Fruit fly (Drosophila melanogaster) whole organism, embryonic: Measurements from ENCODE around the gene Klp68D.

Experiments used
- Bgb ChIP-seq: fragments of 200-800 bp; sonication (Bioruptor generic); IDR thresholded peaks from 2 replicates; pipeline ENCODE4 v1.3.6; 2022; ENCODE audit warnings: missing biosample characterization, missing genetic modification characterization; ENCODE audit not compliant: partially characterized antibody
- CG10267 ChIP-seq: fragments of 200-800 bp; sonication (Bioruptor generic); optimal IDR thresholded peaks from 2 replicates; lab custom pipeline; 2018; ENCODE audit warnings: missing biosample characterization, mild to moderate bottlenecking, missing genetic modification characterization, moderate library complexity
- CG10462 ChIP-seq: fragments of 200-800 bp; sonication (Bioruptor generic); optimal IDR thresholded peaks from 2 replicates; lab custom pipeline; 2016; ENCODE audit warnings: missing biosample characterization, missing genetic modification characterization
- CG10959 ChIP-seq: fragments of 200-800 bp; sonication (Bioruptor generic); IDR thresholded peaks from 2 replicates; pipeline ENCODE4 v1.3.6; 2022; ENCODE audit warnings: missing biosample characterization, missing genetic modification characterization
- CG11723 ChIP-seq: fragments of 200-800 bp; sonication (Bioruptor generic); optimal IDR thresholded peaks from 2 replicates; lab custom pipeline; 2017; ENCODE audit warnings: missing biosample characterization, mild to moderate bottlenecking, missing genetic modification characterization
- CG12155 ChIP-seq: fragments of 200-800 bp; sonication (Bioruptor generic); optimal IDR thresholded peaks from 3 replicates; lab custom pipeline; 2016; ENCODE audit warnings: missing biosample characterization, missing genetic modification characterization
- CG12942 ChIP-seq: fragments of 200-800 bp; sonication (Bioruptor generic); optimal IDR thresholded peaks from 3 replicates; lab custom pipeline; 2016; ENCODE audit warnings: missing biosample characterization, missing genetic modification characterization
- CG13775 ChIP-seq: fragments of 200-800 bp; sonication (Bioruptor generic); optimal IDR thresholded peaks from 3 replicates; lab custom pipeline; 2017; ENCODE audit warnings: missing biosample characterization, mild to moderate bottlenecking, missing genetic modification characterization
- CG14667 ChIP-seq: fragments of 200-800 bp; sonication (Bioruptor generic); IDR thresholded peaks from 2 replicates; pipeline ENCODE4 v1.3.6; 2022; ENCODE audit warnings: missing biosample characterization, missing genetic modification characterization
- CG18764 ChIP-seq: fragments of 200-800 bp; sonication (Bioruptor generic); optimal IDR thresholded peaks from 3 replicates; lab custom pipeline; 2016; ENCODE audit warnings: missing biosample characterization, missing genetic modification characterization
- CG2120 ChIP-seq: fragments of 200-800 bp; sonication (Bioruptor generic); optimal IDR thresholded peaks from 3 replicates; lab custom pipeline; 2016; ENCODE audit warnings: missing biosample characterization, missing genetic modification characterization
- CG31365 ChIP-seq: fragments of 200-800 bp; sonication (Bioruptor generic); optimal IDR thresholded peaks from 2 replicates; lab custom pipeline; 2018; ENCODE audit warnings: missing biosample characterization, mild to moderate bottlenecking, missing genetic modification characterization
- CG32532 ChIP-seq: fragments of 200-800 bp; sonication (Bioruptor generic); IDR thresholded peaks from 2 replicates; pipeline ENCODE4 v1.3.6; 2022; ENCODE audit warnings: missing biosample characterization, missing genetic modification characterization
- CG33557 ChIP-seq: fragments of 200-800 bp; sonication (Bioruptor generic); optimal IDR thresholded peaks from 2 replicates; lab custom pipeline; 2019; ENCODE audit warnings: missing biosample characterization, mild to moderate bottlenecking, missing genetic modification characterization, moderate library complexity
- CG4424 ChIP-seq: fragments of 200-800 bp; sonication (Bioruptor generic); optimal IDR thresholded peaks from 3 replicates; lab custom pipeline; 2016; ENCODE audit warnings: missing biosample characterization, missing genetic modification characterization
- CG6689 ChIP-seq: fragments of 200-800 bp; sonication (Bioruptor generic); IDR thresholded peaks from 2 replicates; pipeline ENCODE4 v1.3.6; 2022; ENCODE audit warnings: missing biosample characterization, missing genetic modification characterization
- CG6765 ChIP-seq: fragments of 200-800 bp; sonication (Bioruptor generic); optimal IDR thresholded peaks from 3 replicates; lab custom pipeline; 2017; ENCODE audit warnings: missing biosample characterization, mild to moderate bottlenecking, missing genetic modification characterization
- CG6791 ChIP-seq: fragments of 200-800 bp; sonication (Bioruptor generic); IDR thresholded peaks from 3 replicates; pipeline ENCODE4 v1.3.6; 2022; ENCODE audit warnings: missing biosample characterization, missing genetic modification characterization; ENCODE audit not compliant: partially characterized antibody
- CG7928 ChIP-seq: fragments of 200-800 bp; sonication (Bioruptor generic); optimal IDR thresholded peaks from 2 replicates; lab custom pipeline; 2017; ENCODE audit warnings: missing biosample characterization, mild to moderate bottlenecking, missing genetic modification characterization
- CG7987 ChIP-seq: fragments of 200-800 bp; sonication (Bioruptor generic); optimal IDR thresholded peaks from 2 replicates; lab custom pipeline; 2018; ENCODE audit warnings: missing biosample characterization, mild to moderate bottlenecking, missing genetic modification characterization, moderate library complexity
- CG8089 ChIP-seq: fragments of 200-800 bp; sonication (Bioruptor generic); optimal IDR thresholded peaks from 3 replicates; lab custom pipeline; 2016; ENCODE audit warnings: missing biosample characterization, missing genetic modification characterization
- CG8281 ChIP-seq: fragments of 200-800 bp; sonication (Bioruptor generic); optimal IDR thresholded peaks from 2 replicates; lab custom pipeline; 2018; ENCODE audit warnings: missing biosample characterization, mild to moderate bottlenecking, missing genetic modification characterization, moderate library complexity
- CoRest ChIP-seq: fragments of 200-800 bp; sonication (Bioruptor generic); optimal IDR thresholded peaks from 3 replicates; lab custom pipeline; 2018; ENCODE audit warnings: missing biosample characterization, mild to moderate bottlenecking, missing genetic modification characterization, moderate library complexity
- Deaf1 ChIP-seq: fragments of 200-800 bp; optimal IDR thresholded peaks from 3 replicates; lab custom pipeline; 2019; ENCODE audit warnings: missing biosample characterization, mild to moderate bottlenecking, missing genetic modification characterization, moderate library complexity
- Dll ChIP-seq: fragments of 200-800 bp; sonication (Bioruptor generic); IDR thresholded peaks from 4 replicates; pipeline ENCODE4 v1.3.6; 2022; ENCODE audit warnings: missing biosample characterization, missing genetic modification characterization; ENCODE audit not compliant: partially characterized antibody
- Doc2 ChIP-seq: fragments of 200-800 bp; sonication (Bioruptor generic); IDR thresholded peaks from 2 replicates; pipeline ENCODE4 v1.3.6; 2022; ENCODE audit warnings: missing biosample characterization, missing genetic modification characterization
- Dref ChIP-seq: fragments of 200-800 bp; sonication (Bioruptor generic); IDR thresholded peaks from 2 replicates; pipeline ENCODE4 v1.3.6; 2022; ENCODE audit warnings: missing biosample characterization, missing genetic modification characterization
- H2.0 ChIP-seq: fragments of 200-800 bp; sonication (Bioruptor generic); IDR thresholded peaks from 2 replicates; pipeline ENCODE4 v1.3.6; 2022; ENCODE audit warnings: missing biosample characterization, missing genetic modification characterization
- Jarid2 ChIP-seq: fragments of 200-800 bp; sonication (Bioruptor generic); optimal IDR thresholded peaks from 3 replicates; lab custom pipeline; 2017; ENCODE audit warnings: mild to moderate bottlenecking, missing biosample characterization, missing genetic modification reagents, missing genetic modification characterization
- Nf-YA ChIP-seq: fragments of 200-800 bp; sonication (Bioruptor generic); IDR thresholded peaks from 2 replicates; pipeline ENCODE4 v1.3.6; 2022; ENCODE audit warnings: missing biosample characterization, missing genetic modification characterization
- Opbp ChIP-seq: fragments of 200-800 bp; sonication (Bioruptor generic); IDR thresholded peaks from 3 replicates; pipeline ENCODE4 v1.3.6; 2022; ENCODE audit warnings: missing biosample characterization, missing genetic modification characterization; ENCODE audit not compliant: partially characterized antibody
- Side ChIP-seq: fragments of 200-800 bp; sonication (Bioruptor generic); optimal IDR thresholded peaks from 2 replicates; lab custom pipeline; 2016; ENCODE audit warnings: missing biosample characterization, missing genetic modification characterization
- Tbp ChIP-seq: fragments of >200 bp; optimal IDR thresholded peaks from 2 replicates; lab custom pipeline; 2018; ENCODE audit warnings: missing biosample characterization, missing genetic modification characterization
- ash1 ChIP-seq: fragments of 200-800 bp; sonication (Bioruptor generic); optimal IDR thresholded peaks from 2 replicates; lab custom pipeline; 2018; ENCODE audit warnings: missing biosample characterization, mild to moderate bottlenecking, missing genetic modification characterization
- chn ChIP-seq: fragments of 200-800 bp; sonication (Bioruptor generic); optimal IDR thresholded peaks from 2 replicates; lab custom pipeline; 2016; ENCODE audit warnings: missing biosample characterization, missing genetic modification characterization
- crp ChIP-seq, 2 experiments: fragments of 200-800 bp; sonication (Bioruptor generic); optimal IDR thresholded peaks; 2 replicates in 1 of 2; 3 replicates in 1 of 2; lab custom pipeline; 2017; ENCODE audit warnings: missing biosample characterization in 2 of 2, missing genetic modification characterization in 2 of 2, mild to moderate bottlenecking in 1 of 2, moderate library complexity in 1 of 2
- gem ChIP-seq: fragments of 200-800 bp; sonication (Bioruptor generic); optimal IDR thresholded peaks from 2 replicates; lab custom pipeline; 2019; ENCODE audit warnings: missing biosample characterization, mild to moderate bottlenecking, missing genetic modification characterization, moderate library complexity
- gsb ChIP-seq: fragments of 200-800 bp; sonication (Bioruptor generic); IDR thresholded peaks from 2 replicates; pipeline ENCODE4 v1.3.6; 2022; ENCODE audit warnings: missing biosample characterization, missing genetic modification characterization
- inv ChIP-seq: fragments of 200-800 bp; sonication (Bioruptor generic); IDR thresholded peaks from 2 replicates; pipeline ENCODE4 v1.3.6; 2022; ENCODE audit warnings: missing biosample characterization, missing genetic modification characterization; ENCODE audit not compliant: partially characterized antibody
- klu ChIP-seq: fragments of 200-800 bp; sonication (Bioruptor generic); IDR thresholded peaks from 2 replicates; pipeline ENCODE4 v1.3.6; 2022; ENCODE audit warnings: missing biosample characterization, missing genetic modification characterization
- lbe ChIP-seq: fragments of 200-800 bp; sonication (Bioruptor generic); optimal IDR thresholded peaks from 2 replicates; lab custom pipeline; 2016; ENCODE audit warnings: missing biosample characterization, mild to moderate bottlenecking, missing genetic modification characterization
- pfk ChIP-seq: fragments of 200-800 bp; sonication (Bioruptor generic); optimal IDR thresholded peaks from 2 replicates; lab custom pipeline; 2018; ENCODE audit warnings: missing biosample characterization, mild to moderate bottlenecking, missing genetic modification characterization, moderate library complexity
- sc ChIP-seq, 3 experiments: fragments of >200 bp in 2 of 3; fragments of 200-800 bp in 1 of 3; sonication (Bioruptor generic) in 1 of 3; optimal IDR thresholded peaks; 2 replicates in 2 of 3; 3 replicates in 1 of 3; lab custom pipeline; 2017; ENCODE audit warnings: mild to moderate bottlenecking in 1 of 3, missing biosample characterization in 1 of 3, missing genetic modification characterization in 1 of 3, missing genetic modification reagents in 1 of 3
- seq ChIP-seq: fragments of 200-800 bp; sonication (Bioruptor generic); IDR thresholded peaks from 2 replicates; pipeline ENCODE4 v1.3.6; 2022; ENCODE audit warnings: missing biosample characterization, missing genetic modification characterization
- shn ChIP-seq: fragments of 200-800 bp; sonication (Bioruptor generic); optimal IDR thresholded peaks from 3 replicates; lab custom pipeline; 2016; ENCODE audit warnings: missing biosample characterization, missing genetic modification characterization
- slbo ChIP-seq: fragments of 200-800 bp; sonication (Bioruptor generic); IDR thresholded peaks from 2 replicates; pipeline ENCODE4 v1.3.6; 2022; ENCODE audit warnings: missing biosample characterization, missing genetic modification characterization
- sna ChIP-seq: fragments of 200-800 bp; sonication (Bioruptor generic); IDR thresholded peaks from 2 replicates; pipeline ENCODE4 v1.3.6; 2022; ENCODE audit warnings: missing biosample characterization, missing genetic modification characterization; ENCODE audit not compliant: partially characterized antibody
- stwl ChIP-seq: fragments of 200-800 bp; sonication (Bioruptor generic); optimal IDR thresholded peaks from 3 replicates; lab custom pipeline; 2018; ENCODE audit warnings: missing biosample characterization, mild to moderate bottlenecking, missing genetic modification characterization, moderate library complexity
- wor ChIP-seq: fragments of 200-800 bp; sonication (Bioruptor generic); IDR thresholded peaks from 2 replicates; pipeline ENCODE4 v1.3.6; 2022; ENCODE audit warnings: missing biosample characterization, missing genetic modification characterization

Klp68D gene

dm6 chr3L:11765695-11766232 is 29.6 kb upstream of the Klp68D start, which contains the start of gene loaf (continued):
- TF ChIP-seq Doc2 (GFP tag; lab: Robert Waterston, UW) (no peak), Dll (GFP tag; lab: Robert Waterston, UW) (no peak), CG31365 (tag; lab: Kevin White, UChicago) (no peak), seq (GFP tag; lab: Robert Waterston, UW) (peak; percentile 83), gem (no peak), sna (peak; percentile 29; the same call in 1 of the 2 replicates), crp (GFP tag; optimal IDR thresholded peaks at IDR 0.05; lab: Kevin White, UChicago) (no peak), slbo (GFP tag; lab: Robert Waterston, UW) (no peak), Opbp (GFP tag; lab: Robert Waterston, UW) (0 out of 3 replicates have a peak, but pooled peaks have one; percentile 28), CG32532 (GFP tag; lab: Robert Waterston, UW) (no peak), CG4424 (GFP tag; lab: Kevin White, UChicago) (no peak), CG8281 (tag; lab: Kevin White, UChicago) (no peak), CG11723 (no peak), CG10462 (GFP tag; lab: Kevin White, UChicago) (no peak), lbe (GFP tag; lab: Kevin White, UChicago) (no peak), Deaf1 (tag; lab: Kevin White, UChicago) (no peak), pfk (GFP tag; lab: Kevin White, UChicago) (no peak), Nf-YA (GFP tag; lab: Robert Waterston, UW) (no peak), CG10959 (GFP tag; lab: Robert Waterston, UW) (no peak), Tbp (GFP tag; lab: Kevin White, UChicago) (no peak), CG7928 (GFP tag; lab: Kevin White, UChicago) (no peak), CG13775 (GFP tag; lab: Kevin White, UChicago) (no peak), wor (GFP tag; lab: Robert Waterston, UW) (no peak), gsb (GFP tag; lab: Robert Waterston, UW) (no peak), stwl (tag; lab: Kevin White, UChicago) (peak; percentile 76), sc (optimal IDR thresholded peaks at IDR 0.05; lab: Kevin White, UChicago) (no peak), sc (GFP tag; optimal IDR thresholded peaks at IDR 0.05; lab: Kevin White, UChicago) (no peak), CG6689 (0 out of 2 replicates have a peak, but pooled peaks have one; percentile 8), ash1 (GFP tag; lab: Kevin White, UChicago) (no peak), CG6791 (GFP tag; lab: Robert Waterston, UW) (0 out of 3 replicates have a peak, but pooled peaks have one; percentile 37), inv (GFP tag; lab: Robert Waterston, UW) (no peak), CG14667 (no peak), CG18764 (GFP tag; lab: Kevin White, UChicago) (no peak), CoRest (tag; lab: Kevin White, UChicago) (no peak), klu (GFP tag; lab: Robert Waterston, UW) (no peak), CG7987 (GFP tag; lab: Kevin White, UChicago) (no peak), CG2120 (GFP tag; lab: Kevin White, UChicago) (no peak), CG10267 (tag; lab: Kevin White, UChicago) (no peak), CG33557 (no peak), Jarid2 (GFP tag; lab: Kevin White, UChicago) (peak; percentile 14), H2.0 (no peak), CG6765 (GFP tag; lab: Kevin White, UChicago) (no peak), CG12155 (GFP tag; lab: Kevin White, UChicago) (peak; percentile 97), shn (no peak), CG12942 (no peak), CG8089 (GFP tag; lab: Kevin White, UChicago) (no peak), Bgb (peak; percentile 31; the same call in 1 of the 2 replicates), Dref (GFP tag; lab: Robert Waterston, UW) (peak; percentile 44; the same call in 1 of the 2 replicates), Side (GFP tag; lab: Kevin White, UChicago) (no peak), chn (GFP tag; lab: Kevin White, UChicago) (no peak)
